Fruit fly (Drosophila melanogaster) whole organism, embryonic: ENCODE data around the gene trio.
A peak's percentile ranks its signal among the peaks of the same experiment; 100 is the strongest.

Experiments
- Bgb ChIP-seq: fragments of 200-800 bp; sonication (Bioruptor generic); IDR thresholded peaks from 2 replicates; pipeline ENCODE4 v1.3.6; 2022; ENCODE audit warnings: missing biosample characterization, missing genetic modification characterization; ENCODE audit not compliant: partially characterized antibody
- CG10565 ChIP-seq: fragments of 200-800 bp; sonication (Bioruptor generic); optimal IDR thresholded peaks from 3 replicates; lab custom pipeline; 2016; ENCODE audit warnings: missing biosample characterization, mild to moderate bottlenecking, missing genetic modification characterization
- CG11504 ChIP-seq: fragments of 200-800 bp; sonication (Bioruptor generic); optimal IDR thresholded peaks from 3 replicates; lab custom pipeline; 2019; ENCODE audit warnings: missing biosample characterization, mild to moderate bottlenecking, missing genetic modification characterization, moderate library complexity
- CG12236 ChIP-seq: fragments of 200-800 bp; sonication (Bioruptor generic); optimal IDR thresholded peaks from 2 replicates; lab custom pipeline; 2016; ENCODE audit warnings: missing biosample characterization, missing genetic modification characterization
- CG14667 ChIP-seq: fragments of 200-800 bp; sonication (Bioruptor generic); IDR thresholded peaks from 2 replicates; pipeline ENCODE4 v1.3.6; 2022; ENCODE audit warnings: missing biosample characterization, missing genetic modification characterization
- CG15601 ChIP-seq: fragments of 200-800 bp; sonication (Bioruptor generic); optimal IDR thresholded peaks from 3 replicates; lab custom pipeline; 2019; ENCODE audit warnings: missing biosample characterization, mild to moderate bottlenecking, missing genetic modification characterization, moderate library complexity
- CG16779 ChIP-seq: fragments of 200-800 bp; sonication (Bioruptor generic); IDR thresholded peaks from 2 replicates; pipeline ENCODE4 v1.3.6; 2022; ENCODE audit warnings: missing biosample characterization, missing genetic modification characterization
- CG16863 ChIP-seq: fragments of 200-800 bp; sonication (Bioruptor generic); optimal IDR thresholded peaks from 3 replicates; lab custom pipeline; 2016; ENCODE audit warnings: missing biosample characterization, missing genetic modification characterization
- CG17612 ChIP-seq: fragments of 200-800 bp; sonication (Bioruptor generic); IDR thresholded peaks from 2 replicates; pipeline ENCODE4 v1.3.6; 2022; ENCODE audit warnings: missing biosample characterization, missing genetic modification characterization
- CG18011 ChIP-seq: fragments of 200-800 bp; sonication (Bioruptor generic); optimal IDR thresholded peaks from 2 replicates; lab custom pipeline; 2017; ENCODE audit warnings: missing biosample characterization, missing genetic modification characterization, mild to moderate bottlenecking, moderate library complexity, missing genotype
- CG18262 ChIP-seq: fragments of 200-800 bp; optimal IDR thresholded peaks from 3 replicates; lab custom pipeline; 2019; ENCODE audit warnings: missing biosample characterization, mild to moderate bottlenecking, missing genetic modification characterization, moderate library complexity
- CG18619 ChIP-seq: fragments of 200-800 bp; sonication (Bioruptor generic); optimal IDR thresholded peaks from 3 replicates; lab custom pipeline; 2017; ENCODE audit warnings: missing biosample characterization, mild to moderate bottlenecking, missing genetic modification characterization
- CG2678 ChIP-seq: fragments of 200-800 bp; sonication (Bioruptor generic); optimal IDR thresholded peaks from 3 replicates; lab custom pipeline; 2019; ENCODE audit warnings: missing biosample characterization, mild to moderate bottlenecking, missing genetic modification characterization, moderate library complexity
- CG30431 ChIP-seq: fragments of 200-800 bp; sonication (Bioruptor generic); optimal IDR thresholded peaks from 2 replicates; lab custom pipeline; 2017; ENCODE audit warnings: missing biosample characterization, missing genetic modification characterization
- CG31224 ChIP-seq: fragments of 200-800 bp; sonication (Bioruptor generic); IDR thresholded peaks from 2 replicates; pipeline ENCODE4 v1.3.6; 2022; ENCODE audit warnings: missing biosample characterization, missing genetic modification characterization
- CG32772 ChIP-seq: fragments of 200-800 bp; sonication (Bioruptor generic); IDR thresholded peaks from 2 replicates; pipeline ENCODE4 v1.3.6; 2022; ENCODE audit warnings: missing biosample characterization, missing genetic modification characterization
- CG33557 ChIP-seq: fragments of 200-800 bp; sonication (Bioruptor generic); optimal IDR thresholded peaks from 2 replicates; lab custom pipeline; 2019; ENCODE audit warnings: missing biosample characterization, mild to moderate bottlenecking, missing genetic modification characterization, moderate library complexity
- CG34376 ChIP-seq: fragments of 200-800 bp; sonication (Bioruptor generic); optimal IDR thresholded peaks from 2 replicates; lab custom pipeline; 2018; ENCODE audit warnings: missing biosample characterization, mild to moderate bottlenecking, missing genetic modification characterization
- CG4424 ChIP-seq: fragments of 200-800 bp; sonication (Bioruptor generic); optimal IDR thresholded peaks from 3 replicates; lab custom pipeline; 2016; ENCODE audit warnings: missing biosample characterization, missing genetic modification characterization
- CG6791 ChIP-seq: fragments of 200-800 bp; sonication (Bioruptor generic); IDR thresholded peaks from 3 replicates; pipeline ENCODE4 v1.3.6; 2022; ENCODE audit warnings: missing biosample characterization, missing genetic modification characterization; ENCODE audit not compliant: partially characterized antibody
- CG7928 ChIP-seq: fragments of 200-800 bp; sonication (Bioruptor generic); optimal IDR thresholded peaks from 2 replicates; lab custom pipeline; 2017; ENCODE audit warnings: missing biosample characterization, mild to moderate bottlenecking, missing genetic modification characterization
- CG8290 ChIP-seq, 3 experiments: fragments of 200-800 bp; sonication (Bioruptor generic); optimal IDR thresholded peaks; 2 replicates each; lab custom pipeline; 2016 to 2019; ENCODE audit warnings: missing biosample characterization in 3 of 3, missing genetic modification characterization in 3 of 3, mild to moderate bottlenecking in 2 of 3, moderate library complexity in 1 of 3
- CG9817 ChIP-seq: fragments of 200-800 bp; sonication (Bioruptor generic); optimal IDR thresholded peaks from 2 replicates; lab custom pipeline; 2018; ENCODE audit warnings: missing biosample characterization, mild to moderate bottlenecking, missing genetic modification characterization, moderate library complexity
- CG9876 ChIP-seq: fragments of 200-800 bp; sonication (Bioruptor generic); optimal IDR thresholded peaks from 2 replicates; lab custom pipeline; 2016; ENCODE audit warnings: missing biosample characterization, missing genetic modification characterization
- CHES-1-like ChIP-seq: fragments of 200-800 bp; sonication (Bioruptor generic); optimal IDR thresholded peaks from 2 replicates; lab custom pipeline; 2016; ENCODE audit warnings: missing biosample characterization, missing genetic modification characterization
- Chrac-16 ChIP-seq: fragments of 200-800 bp; sonication (Bioruptor generic); optimal IDR thresholded peaks from 3 replicates; lab custom pipeline; 2016; ENCODE audit warnings: missing biosample characterization, missing genetic modification characterization
- Dek ChIP-seq: fragments of 200-800 bp; sonication (Bioruptor generic); optimal IDR thresholded peaks from 3 replicates; lab custom pipeline; 2019; ENCODE audit warnings: missing biosample characterization, mild to moderate bottlenecking, missing genetic modification characterization, moderate library complexity
- Hey ChIP-seq: fragments of 200-800 bp; sonication (Bioruptor generic); optimal IDR thresholded peaks from 3 replicates; lab custom pipeline; 2018; ENCODE audit warnings: missing biosample characterization, mild to moderate bottlenecking, missing genetic modification characterization
- HmgD ChIP-seq: fragments of 200-800 bp; sonication (Bioruptor generic); optimal IDR thresholded peaks from 3 replicates; lab custom pipeline; 2016; ENCODE audit warnings: missing biosample characterization, missing genetic modification characterization
- Lhr ChIP-seq: fragments of 200-800 bp; sonication (Bioruptor generic); optimal IDR thresholded peaks from 3 replicates; lab custom pipeline; 2017; ENCODE audit warnings: mild to moderate bottlenecking, missing biosample characterization, missing genetic modification reagents, missing genetic modification characterization
- NC2α ChIP-seq: fragments of 200-800 bp; sonication (Bioruptor generic); optimal IDR thresholded peaks from 2 replicates; lab custom pipeline; 2016; ENCODE audit warnings: missing biosample characterization, missing genetic modification characterization
- Nf-YA ChIP-seq: fragments of 200-800 bp; sonication (Bioruptor generic); IDR thresholded peaks from 2 replicates; pipeline ENCODE4 v1.3.6; 2022; ENCODE audit warnings: missing biosample characterization, missing genetic modification characterization
- Oaz ChIP-seq: fragments of 200-800 bp; sonication (Bioruptor generic); IDR thresholded peaks from 2 replicates; pipeline ENCODE4 v1.3.6; 2022; ENCODE audit warnings: missing biosample characterization, missing genetic modification characterization
- Optix ChIP-seq: fragments of 200-800 bp; sonication (Bioruptor generic); IDR thresholded peaks from 3 replicates; pipeline ENCODE4 v1.3.6; 2022; ENCODE audit warnings: missing biosample characterization, missing genetic modification characterization
- Rx ChIP-seq: fragments of 200-800 bp; sonication (Bioruptor generic); IDR thresholded peaks from 2 replicates; pipeline ENCODE4 v1.3.6; 2022; ENCODE audit warnings: missing biosample characterization, missing genetic modification characterization
- Scr ChIP-seq: fragments of 200-800 bp; sonication (Bioruptor generic); IDR thresholded peaks from 2 replicates; pipeline ENCODE4 v1.3.6; 2022; ENCODE audit warnings: missing biosample characterization, missing genetic modification characterization; ENCODE audit not compliant: partially characterized antibody
- Sin3A ChIP-seq: fragments of >200 bp; optimal IDR thresholded peaks from 2 replicates; lab custom pipeline; 2018
- Sox100B ChIP-seq: fragments of 200-800 bp; sonication (Bioruptor generic); optimal IDR thresholded peaks from 3 replicates; lab custom pipeline; 2018; ENCODE audit warnings: missing biosample characterization, mild to moderate bottlenecking, missing genetic modification characterization
- Sry-δ ChIP-seq: fragments of 200-800 bp; sonication (Bioruptor generic); optimal IDR thresholded peaks from 2 replicates; lab custom pipeline; 2016; ENCODE audit warnings: missing biosample characterization, missing genetic modification characterization
- Taf1 ChIP-seq: fragments of 200-800 bp; sonication (Bioruptor generic); IDR thresholded peaks from 2 replicates; pipeline ENCODE4 v1.3.6; 2022; ENCODE audit warnings: missing biosample characterization, missing genetic modification characterization
- Vsx1 ChIP-seq: fragments of 200-800 bp; sonication (Bioruptor generic); optimal IDR thresholded peaks from 2 replicates; lab custom pipeline; 2017; ENCODE audit warnings: missing biosample characterization, mild to moderate bottlenecking, missing genetic modification characterization, missing genetic modification reagents
- bcd ChIP-seq: fragments of 200-800 bp; sonication (Bioruptor generic); optimal IDR thresholded peaks from 2 replicates; lab custom pipeline; 2017; ENCODE audit warnings: missing biosample characterization, mild to moderate bottlenecking, missing genetic modification characterization
- chm ChIP-seq: fragments of 200-800 bp; sonication (Bioruptor generic); IDR thresholded peaks from 2 replicates; pipeline ENCODE4 v1.3.6; 2022; ENCODE audit warnings: missing biosample characterization, missing genetic modification characterization
- ci ChIP-seq: fragments of 200-800 bp; sonication (Bioruptor generic); IDR thresholded peaks from 3 replicates; pipeline ENCODE4 v1.3.6; 2022; ENCODE audit warnings: missing biosample characterization, missing genetic modification characterization
- dmrt11E ChIP-seq: fragments of 200-800 bp; sonication (Bioruptor generic); optimal IDR thresholded peaks from 3 replicates; lab custom pipeline; 2018; ENCODE audit warnings: missing biosample characterization, mild to moderate bottlenecking, missing genetic modification characterization, moderate library complexity
- en ChIP-seq: fragments of 200-800 bp; sonication (Bioruptor generic); optimal IDR thresholded peaks from 2 replicates; lab custom pipeline; 2016; ENCODE audit warnings: missing biosample characterization, missing genetic modification characterization
- gem ChIP-seq: fragments of 200-800 bp; sonication (Bioruptor generic); optimal IDR thresholded peaks from 2 replicates; lab custom pipeline; 2019; ENCODE audit warnings: missing biosample characterization, mild to moderate bottlenecking, missing genetic modification characterization, moderate library complexity
- odd ChIP-seq: fragments of 200-800 bp; sonication (Bioruptor generic); optimal IDR thresholded peaks from 2 replicates; lab custom pipeline; 2017; ENCODE audit warnings: missing biosample characterization, mild to moderate bottlenecking, missing genetic modification characterization
- ranshi ChIP-seq: fragments of 200-800 bp; sonication (Bioruptor generic); IDR thresholded peaks from 2 replicates; pipeline ENCODE4 v1.3.6; 2022; ENCODE audit warnings: missing biosample characterization, missing genetic modification characterization
- toy ChIP-seq: fragments of 200-800 bp; sonication (Bioruptor generic); IDR thresholded peaks from 2 replicates; pipeline ENCODE4 v1.3.6; 2022; ENCODE audit warnings: missing biosample characterization, missing genetic modification characterization
- z ChIP-seq: fragments of 200-800 bp; sonication (Bioruptor generic); IDR thresholded peaks from 3 replicates; pipeline ENCODE4 v1.3.6; 2022; ENCODE audit warnings: missing biosample characterization, missing genetic modification characterization

Gene trio

dm6 chr3L:1032569-1032968, 2.1 kb downstream of the trio start (continued):
- TF ChIP-seq CG2678 (tag; lab: Kevin White, UChicago) = peak; percentile 76
- peak; percentile 38 for TF ChIP-seq Vsx1
- TF ChIP-seq Oaz = peak; percentile 52
- TF ChIP-seq CG30431 (GFP tag; lab: Kevin White, UChicago) = peak; percentile 70
- no peak for TF ChIP-seq Sin3A (lab: Kevin White, UChicago)
- no peak for TF ChIP-seq z
- TF ChIP-seq odd = peak; percentile 64
- peak; percentile 72 for TF ChIP-seq CG18262
- TF ChIP-seq CG16863 (GFP tag; lab: Kevin White, UChicago) = peak; percentile 76
- TF ChIP-seq Lhr = peak; percentile 11
- peak; percentile 83 for TF ChIP-seq CG11504
- TF ChIP-seq Rx = peak; percentile 74
- TF ChIP-seq CG6791 = no peak
- peak; percentile 50 for TF ChIP-seq CG8290 (GFP tag; optimal IDR thresholded peaks at IDR 0.05; lab: Kevin White, UChicago)
- TF ChIP-seq CG8290 (tag; optimal IDR thresholded peaks at IDR 0.05; lab: Kevin White, UChicago) = peak in 1 of 2 experiments; percentile 68
- peak; percentile 68 for TF ChIP-seq Chrac-16 (GFP tag; lab: Kevin White, UChicago)
- TF ChIP-seq CG9817 (tag; lab: Kevin White, UChicago) = peak; percentile 58
- TF ChIP-seq CG34376 (GFP tag; lab: Kevin White, UChicago) = no peak
- no peak for TF ChIP-seq CG10565 (GFP tag; lab: Kevin White, UChicago)
- TF ChIP-seq CG18619 = peak; percentile 23
- no peak for TF ChIP-seq Taf1 (GFP tag; lab: Robert Waterston, UW)
- TF ChIP-seq Scr (GFP tag; lab: Robert Waterston, UW) = no peak
- peak; percentile 83 for TF ChIP-seq CG32772
- TF ChIP-seq ci (GFP tag; lab: Robert Waterston, UW) = peak; percentile 95
- TF ChIP-seq CG18011 (GFP tag; lab: Kevin White, UChicago) = peak; percentile 33
- TF ChIP-seq bcd (GFP tag; lab: Kevin White, UChicago) = peak; percentile 56
- TF ChIP-seq NC2α (GFP tag; lab: Kevin White, UChicago) = peak; percentile 43
- peak; percentile 73 for TF ChIP-seq Sox100B (GFP tag; lab: Kevin White, UChicago)
- TF ChIP-seq CG17612 = no peak
- peak; percentile 63; the same call in 1 of the 2 replicates for TF ChIP-seq CG16779 (GFP tag; lab: Robert Waterston, UW)
- TF ChIP-seq CG15601 (tag; lab: Kevin White, UChicago) = peak; percentile 72
- peak; percentile 32 for TF ChIP-seq CG12236
- TF ChIP-seq chm = peak; percentile 79
- no peak for TF ChIP-seq HmgD (GFP tag; lab: Kevin White, UChicago)
- TF ChIP-seq Nf-YA = peak; percentile 65
- no peak for TF ChIP-seq toy (GFP tag; lab: Robert Waterston, UW)
- TF ChIP-seq CG33557 (GFP tag; lab: Kevin White, UChicago) = peak; percentile 41
- TF ChIP-seq Dek (tag; lab: Kevin White, UChicago) = no peak
- no peak for TF ChIP-seq CG7928 (GFP tag; lab: Kevin White, UChicago)
- peak; percentile 21 for TF ChIP-seq Sry-δ (GFP tag; lab: Kevin White, UChicago)
- peak; percentile 25 for TF ChIP-seq en (GFP tag; lab: Kevin White, UChicago)
- TF ChIP-seq Optix (GFP tag; lab: Robert Waterston, UW) = peak; percentile 87
- TF ChIP-seq Hey (tag; lab: Kevin White, UChicago) = no peak
- TF ChIP-seq CG4424 = peak; percentile 6
- peak; percentile 76 for TF ChIP-seq dmrt11E (tag; lab: Kevin White, UChicago)
- TF ChIP-seq Bgb (GFP tag; lab: Robert Waterston, UW) = no peak
- TF ChIP-seq CHES-1-like (GFP tag; lab: Kevin White, UChicago) = peak; percentile 21
- peak; percentile 68 for TF ChIP-seq CG14667 (GFP tag; lab: Robert Waterston, UW)
- TF ChIP-seq CG9876 = peak; percentile 21
- TF ChIP-seq gem = peak; percentile 79
- TF ChIP-seq CG31224 = 0 out of 2 replicates have a peak, but pooled peaks have one; percentile 26
- TF ChIP-seq ranshi = peak; percentile 76; the same call in 1 of the 2 replicates
